Worm (Caenorhabditis elegans) whole organism, L1 larva: ENCODE results near the gene C24H10.3.
A peak's percentile ranks its signal among the peaks of the same experiment; 100 is the strongest.

Experiments
- F16B12.6 ChIP-seq: fragments of 150-350 bp; optimal IDR thresholded peaks from 2 replicates; lab custom pipeline; 2014; ENCODE audit warnings: missing biosample characterization, missing genetic modification characterization
- Y116A8C.19 ChIP-seq: sonication (generic microtip); optimal IDR thresholded peaks from 2 replicates; lab custom pipeline; 2016; ENCODE audit warnings: missing compliant biosample characterization, missing genetic modification characterization, borderline replicate concordance
- aha-1 ChIP-seq: fragments of 150-350 bp; optimal IDR thresholded peaks from 2 replicates; lab custom pipeline; 2014; ENCODE audit warnings: missing biosample characterization, missing genetic modification characterization
- blmp-1 ChIP-seq: fragments of 150-350 bp; optimal IDR thresholded peaks from 2 replicates; lab custom pipeline; 2014; ENCODE audit warnings: missing biosample characterization, missing genetic modification characterization
- ceh-63 ChIP-seq: fragments of 200-800 bp; sonication (Bioruptor generic); optimal IDR thresholded peaks from 2 replicates; lab custom pipeline; 2018; ENCODE audit warnings: mild to moderate bottlenecking, missing genetic modification characterization, missing compliant biosample characterization
- ceh-8 ChIP-seq: fragments of 200-800 bp; sonication (Bioruptor generic); optimal IDR thresholded peaks from 2 replicates; lab custom pipeline; 2018; ENCODE audit warnings: mild to moderate bottlenecking, missing genetic modification characterization, moderate library complexity, missing compliant biosample characterization
- ceh-82 ChIP-seq, 3 experiments: fragments of 150-350 bp in 1 of 3; sonication (generic microtip) in 2 of 3; optimal IDR thresholded peaks; 2 replicates each; lab custom pipeline; 2014 to 2017; ENCODE audit warnings: missing biosample characterization in 3 of 3, missing genetic modification characterization in 3 of 3
- ceh-90 ChIP-seq: sonication (generic microtip); optimal IDR thresholded peaks from 2 replicates; lab custom pipeline; 2016; ENCODE audit warnings: missing genetic modification characterization, missing compliant biosample characterization
- efl-1 ChIP-seq, 4 experiments: fragments of 150-350 bp; optimal IDR thresholded peaks in 3 of 4; peaks in 1 of 4; 1 replicate in 1 of 4; 2 replicates in 3 of 4; lab custom pipeline; 2014; ENCODE audit warnings: missing biosample characterization in 2 of 4, missing genetic modification characterization in 2 of 4, missing genetic modification reagents in 2 of 4
- efl-3 ChIP-seq: fragments of 200-800 bp; sonication (Bioruptor generic); optimal IDR thresholded peaks from 2 replicates; lab custom pipeline; 2018; ENCODE audit warnings: mild to moderate bottlenecking, missing genetic modification characterization, missing compliant biosample characterization
- egl-27 ChIP-seq, 2 experiments: fragments of 150-350 bp in 1 of 2; sonication (generic microtip); optimal IDR thresholded peaks; 3 replicates each; lab custom pipeline; 2017 to 2018; ENCODE audit warnings: missing biosample characterization in 2 of 2, missing genetic modification characterization in 2 of 2, missing genetic modification reagents in 2 of 2
- elt-2 ChIP-seq: sonication (generic microtip); optimal IDR thresholded peaks from 2 replicates; lab custom pipeline; 2016; ENCODE audit warnings: missing genetic modification characterization, mild to moderate bottlenecking, inconsistent platforms, missing compliant biosample characterization, missing genetic modification reagents
- elt-3 ChIP-seq, 6 experiments: fragments of 150-350 bp in 1 of 6; sonication (generic microtip); optimal IDR thresholded peaks; 2 replicates each; lab custom pipeline; 2017 to 2018; ENCODE audit warnings: missing biosample characterization in 6 of 6, missing genetic modification characterization in 6 of 6, inconsistent platforms in 1 of 6
- grh-1 ChIP-seq: fragments of 200-800 bp; sonication (Bioruptor generic); IDR thresholded peaks from 2 replicates; pipeline ENCODE4 v1.3.6; 2022; ENCODE audit warnings: missing genetic modification reagents, missing genetic modification characterization, missing compliant biosample characterization
- irx-1 ChIP-seq: sonication (generic microtip); optimal IDR thresholded peaks from 2 replicates; lab custom pipeline; 2016; ENCODE audit warnings: missing genetic modification characterization, missing compliant biosample characterization
- lin-13 ChIP-seq: fragments of 150-350 bp; optimal IDR thresholded peaks from 2 replicates; lab custom pipeline; 2014; ENCODE audit warnings: missing biosample characterization, missing genetic modification reagents, missing genetic modification characterization
- lin-14 ChIP-seq: fragments of 200-800 bp; sonication (Bioruptor generic); optimal IDR thresholded peaks from 2 replicates; lab custom pipeline; 2018; ENCODE audit warnings: mild to moderate bottlenecking, missing genetic modification characterization, moderate library complexity, missing compliant biosample characterization
- lin-15B ChIP-seq: fragments of 150-350 bp; sonication (generic microtip); optimal IDR thresholded peaks from 3 replicates; lab custom pipeline; 2014; ENCODE audit warnings: missing biosample characterization, missing genetic modification characterization
- lin-35 ChIP-seq, 2 experiments: fragments of 150-350 bp; optimal IDR thresholded peaks; 2 replicates each; lab custom pipeline; 2014; ENCODE audit warnings: missing biosample characterization in 2 of 2, missing genetic modification characterization in 2 of 2, missing genetic modification reagents in 2 of 2
- lir-3 ChIP-seq: sonication (generic microtip); optimal IDR thresholded peaks from 2 replicates; lab custom pipeline; 2016; ENCODE audit warnings: mild to moderate bottlenecking, missing genetic modification characterization, moderate library complexity, missing compliant biosample characterization; ENCODE audit not compliant: poor library complexity
- lsy-2 ChIP-seq, 2 experiments: fragments of 150-350 bp; optimal IDR thresholded peaks; 2 replicates each; lab custom pipeline; 2014; ENCODE audit warnings: missing biosample characterization in 2 of 2, missing genetic modification characterization in 2 of 2
- mdl-1 ChIP-seq, 2 experiments: fragments of 150-350 bp; optimal IDR thresholded peaks; 2 replicates each; lab custom pipeline; 2014 to 2017; ENCODE audit warnings: missing biosample characterization in 2 of 2, missing genetic modification characterization in 2 of 2, inconsistent platforms in 1 of 2
- mep-1 ChIP-seq: fragments of 150-350 bp; optimal IDR thresholded peaks from 2 replicates; lab custom pipeline; 2014; ENCODE audit warnings: missing biosample characterization, missing genetic modification characterization
- nhr-19 ChIP-seq: fragments of 200-800 bp; sonication (Bioruptor generic); conservative IDR thresholded peaks from 2 replicates; pipeline ENCODE4 v1.3.6; 2022; ENCODE audit warnings: missing genetic modification characterization, missing compliant biosample characterization
- nhr-20 ChIP-seq: sonication (generic microtip); optimal IDR thresholded peaks from 2 replicates; lab custom pipeline; 2016; ENCODE audit warnings: mild to moderate bottlenecking, missing genetic modification characterization, missing compliant biosample characterization
- nhr-237 ChIP-seq: fragments of 150-350 bp; optimal IDR thresholded peaks from 2 replicates; lab custom pipeline; 2014; ENCODE audit warnings: missing biosample characterization, missing genetic modification characterization
- nhr-47 ChIP-seq: sonication (generic microtip); optimal IDR thresholded peaks from 2 replicates; lab custom pipeline; 2016; ENCODE audit warnings: mild to moderate bottlenecking, missing genetic modification characterization, moderate library complexity, missing compliant biosample characterization
- nhr-71 ChIP-seq: sonication (generic microtip); optimal IDR thresholded peaks from 2 replicates; lab custom pipeline; 2016; ENCODE audit warnings: mild to moderate bottlenecking, missing genetic modification characterization, moderate library complexity, missing compliant biosample characterization
- nhr-85 ChIP-seq: sonication (generic microtip); peaks from one replicate; lab custom pipeline; 2016; ENCODE audit warnings: missing genetic modification characterization, inconsistent platforms, missing compliant biosample characterization
- nhr-90 ChIP-seq: sonication (generic microtip); optimal IDR thresholded peaks from 2 replicates; lab custom pipeline; 2016; ENCODE audit warnings: mild to moderate bottlenecking, missing genetic modification characterization, missing compliant biosample characterization; ENCODE audit not compliant: poor library complexity
- pag-3 ChIP-seq: sonication (generic microtip); optimal IDR thresholded peaks from 2 replicates; lab custom pipeline; 2017; ENCODE audit warnings: missing genetic modification characterization, mild to moderate bottlenecking, missing compliant biosample characterization, antibody characterized with exemption, borderline replicate concordance; ENCODE audit not compliant: insufficient read depth
- pax-3 ChIP-seq: fragments of 200-800 bp; sonication (Bioruptor generic); optimal IDR thresholded peaks from 2 replicates; lab custom pipeline; 2018; ENCODE audit warnings: mild to moderate bottlenecking, missing genetic modification characterization, moderate library complexity, missing compliant biosample characterization
- rnt-1 ChIP-seq: sonication (generic microtip); optimal IDR thresholded peaks from 2 replicates; lab custom pipeline; 2016; ENCODE audit warnings: mild to moderate bottlenecking, missing genetic modification characterization, moderate library complexity, missing compliant biosample characterization
- snu-23 ChIP-seq: sonication (generic microtip); optimal IDR thresholded peaks from 2 replicates; lab custom pipeline; 2016; ENCODE audit warnings: missing genetic modification characterization, missing compliant biosample characterization
- tbx-2 ChIP-seq: sonication (generic microtip); optimal IDR thresholded peaks from 2 replicates; lab custom pipeline; 2016; ENCODE audit warnings: missing genetic modification characterization, missing compliant biosample characterization
- unc-130 ChIP-seq: fragments of 150-350 bp; optimal IDR thresholded peaks from 2 replicates; lab custom pipeline; 2017; ENCODE audit warnings: missing biosample characterization, missing genetic modification characterization, inconsistent platforms
- unc-86 ChIP-seq: sonication (generic microtip); optimal IDR thresholded peaks from 2 replicates; lab custom pipeline; 2016; ENCODE audit warnings: missing genetic modification characterization, missing compliant biosample characterization
- unc-98 ChIP-seq: fragments of 200-800 bp; sonication (Bioruptor generic); IDR thresholded peaks from 2 replicates; pipeline ENCODE4 v1.3.6; 2022; ENCODE audit warnings: missing genetic modification characterization, missing compliant biosample characterization
- vab-15 ChIP-seq: sonication (generic microtip); optimal IDR thresholded peaks from 2 replicates; lab custom pipeline; 2017; ENCODE audit warnings: missing genotype, mild to moderate bottlenecking, missing genetic modification characterization, missing compliant biosample characterization
- xbp-1 ChIP-seq: sonication (generic microtip); optimal IDR thresholded peaks from 2 replicates; lab custom pipeline; 2016; ENCODE audit warnings: missing genetic modification characterization, missing compliant biosample characterization
- zip-4 ChIP-seq: fragments of 200-800 bp; sonication (Bioruptor generic); optimal IDR thresholded peaks from 2 replicates; lab custom pipeline; 2018; ENCODE audit warnings: mild to moderate bottlenecking, missing genetic modification characterization, moderate library complexity, missing compliant biosample characterization
- ztf-11 ChIP-seq, 2 experiments: sonication (generic microtip); optimal IDR thresholded peaks; 2 replicates each; lab custom pipeline; 2016 to 2017; ENCODE audit warnings: missing genetic modification characterization in 2 of 2, missing biosample characterization in 1 of 2, missing compliant biosample characterization in 1 of 2
- ztf-4 ChIP-seq: fragments of 150-350 bp; optimal IDR thresholded peaks from 2 replicates; lab custom pipeline; 2014; ENCODE audit warnings: missing biosample characterization, missing genetic modification characterization

C24H10.3 gene

DNA sequence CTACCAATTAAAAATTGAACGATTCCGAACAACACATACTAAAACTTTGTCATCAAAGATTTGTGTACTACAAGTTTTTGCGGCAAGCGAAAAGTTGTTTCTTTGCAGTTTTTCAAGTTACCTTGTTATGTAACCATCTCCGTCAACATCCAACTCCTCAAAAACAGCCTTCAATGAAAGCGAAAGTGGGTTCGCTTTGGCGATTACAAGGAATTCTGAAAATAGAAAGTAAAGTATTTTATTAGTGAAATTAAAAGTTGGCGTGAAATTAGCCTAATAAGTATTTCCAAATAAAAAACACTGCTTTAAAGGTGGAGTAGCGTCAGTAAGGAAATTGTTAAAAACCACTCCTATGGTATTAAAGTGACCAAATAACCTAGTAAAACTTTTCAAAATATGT lies 14.7 kb downstream of the C24H10.3 start:
- TF ChIP-seq lin-15B (tag; lab: Kevin White, UChicago) (no peak), blmp-1 (tag; lab: Kevin White, UChicago) (peak; percentile 74), snu-23 (GFP tag; lab: Kevin White, UChicago) (no peak), lin-14 (peak; percentile 40), nhr-85 (tag; lab: Kevin White, UChicago) (peak; percentile 77), nhr-90 (no peak)

DNA sequence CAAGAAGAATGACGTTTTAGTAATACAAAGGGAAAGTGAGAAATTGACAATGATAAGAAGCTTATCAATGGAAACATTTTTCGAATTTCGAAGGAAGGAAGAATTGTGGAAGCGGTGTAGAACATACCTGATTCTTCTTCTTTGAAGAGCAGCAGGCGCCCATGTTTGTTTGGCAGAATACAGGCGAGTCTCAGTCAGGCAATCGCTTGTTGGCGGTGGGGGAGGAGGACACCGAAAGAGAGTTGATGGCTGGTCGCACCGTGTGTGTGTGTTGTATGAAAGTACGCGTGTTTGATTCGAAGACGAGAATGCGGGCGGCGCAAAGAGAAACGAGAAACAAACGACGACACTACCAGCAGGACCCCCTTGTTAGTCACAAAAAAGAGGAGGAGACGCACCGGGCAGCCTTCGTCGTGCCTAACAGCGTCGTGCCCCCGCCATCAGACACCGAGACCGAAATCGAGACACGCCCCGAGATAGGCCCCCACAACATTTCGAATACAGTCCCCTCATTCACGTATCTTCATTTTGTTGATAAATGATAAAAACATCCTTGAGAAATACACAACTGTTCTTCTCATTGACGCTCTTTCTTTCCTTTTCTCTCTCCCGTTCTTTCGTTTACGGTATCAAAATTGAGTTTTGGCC lies 17.0 kb downstream of the C24H10.3 start, which contains the start of gene cal-5:
cal-5 (minus strand) TSS at position 266 of the 648 bp plus-strand sequence.
- TF ChIP-seq lin-13 (GFP tag; lab: Kevin White, UChicago) (no peak), pax-3 (no peak), nhr-20 (tag; lab: Kevin White, UChicago) (peak; percentile 66), nhr-85 (tag; lab: Kevin White, UChicago) (peak; percentile 79), lin-14 (peak; percentile 80), tbx-2 (tag; lab: Kevin White, UChicago) (peak; percentile 37), zip-4 (no peak), elt-3 (tag; optimal IDR thresholded peaks at IDR 0.05; lab: Kevin White, UChicago) (peak in 5 of 6 experiments; percentile 8 to 71 (median 51)), ztf-4 (tag; lab: Kevin White, UChicago) (no peak), blmp-1 (tag; lab: Kevin White, UChicago) (peak; percentile 10), mdl-1 (tag; optimal IDR thresholded peaks at IDR 0.05; lab: Kevin White, UChicago) (peak in 1 of 2 experiments; percentile 52), lir-3 (tag; lab: Kevin White, UChicago) (no peak), grh-1 (GFP tag; lab: Robert Waterston, UW) (0 out of 2 replicates have a peak, but pooled peaks have one; percentile 15), efl-3 (GFP tag; lab: Kevin White, UChicago) (no peak), egl-27 (tag; optimal IDR thresholded peaks at IDR 0.05; lab: Kevin White, UChicago) (no peak), pag-3 (tag; lab: Kevin White, UChicago) (no peak), nhr-90 (peak; percentile 50), nhr-19 (GFP tag; lab: Robert Waterston, UW) (0 out of 2 replicates have a peak, but pooled peaks have one; percentile 10), elt-2 (tag; lab: Kevin White, UChicago) (peak; percentile 66), efl-1 (optimal IDR thresholded peaks at IDR 0.05; lab: Kevin White, UChicago) (no peak), efl-1 (GFP tag; optimal IDR thresholded peaks at IDR 0.05 in 1 of 2; lab: Kevin White, UChicago) (peak in 1 of 2 experiments; percentile 71), lin-15B (tag; lab: Kevin White, UChicago) (no peak), lsy-2 (tag; optimal IDR thresholded peaks at IDR 0.05; lab: Kevin White, UChicago) (peak in 1 of 2 experiments; percentile 6), ceh-90 (tag; lab: Kevin White, UChicago) (no peak), ceh-82 (tag; optimal IDR thresholded peaks at IDR 0.05; lab: Kevin White, UChicago) (peak in 1 of 3 experiments; percentile 2), nhr-237 (tag; lab: Kevin White, UChicago) (peak; percentile 33), nhr-47 (tag; lab: Kevin White, UChicago) (peak; percentile 26), unc-98 (GFP tag; lab: Robert Waterston, UW) (no peak), snu-23 (GFP tag; lab: Kevin White, UChicago) (peak; percentile 44), nhr-71 (peak; percentile 57), Y116A8C.19 (tag; lab: Kevin White, UChicago) (no peak), ceh-8 (GFP tag; lab: Kevin White, UChicago) (no peak)

DNA sequence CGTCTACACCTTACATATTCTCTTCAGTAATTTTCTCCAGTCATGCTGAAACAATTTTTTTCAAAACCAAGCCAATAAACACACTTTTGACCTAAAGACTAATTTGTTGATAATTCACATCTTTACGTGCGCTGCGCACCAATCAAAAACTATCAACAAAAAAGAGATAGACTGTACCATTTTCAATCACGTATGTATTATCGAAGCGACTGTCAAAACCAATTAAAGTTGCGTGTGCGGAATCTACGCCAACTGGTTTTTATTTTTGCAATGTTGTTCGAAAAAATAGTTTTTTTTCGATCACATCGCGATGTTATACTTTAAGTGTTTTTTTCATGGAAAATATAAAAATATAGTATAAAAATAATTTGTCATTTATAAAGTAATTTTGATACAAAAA lies 18.4 kb downstream of the C24H10.3 start:
- TF ChIP-seq ceh-63 (GFP tag; lab: Kevin White, UChicago) (no peak), vab-15 (tag; lab: Kevin White, UChicago) (peak; percentile 40), nhr-90 (peak; percentile 22), irx-1 (tag; lab: Kevin White, UChicago) (no peak), unc-86 (tag; lab: Kevin White, UChicago) (no peak), mdl-1 (tag; optimal IDR thresholded peaks at IDR 0.05; lab: Kevin White, UChicago) (peak in 1 of 2 experiments; percentile 24), grh-1 (GFP tag; lab: Robert Waterston, UW) (peak; percentile 82), lin-14 (peak; percentile 68), mep-1 (tag; lab: Kevin White, UChicago) (peak; percentile 3), snu-23 (GFP tag; lab: Kevin White, UChicago) (peak; percentile 42), tbx-2 (tag; lab: Kevin White, UChicago) (peak; percentile 33), lsy-2 (tag; optimal IDR thresholded peaks at IDR 0.05; lab: Kevin White, UChicago) (peak in 1 of 2 experiments; percentile 51), blmp-1 (tag; lab: Kevin White, UChicago) (peak; percentile 53), nhr-85 (tag; lab: Kevin White, UChicago) (peak; percentile 95), aha-1 (tag; lab: Kevin White, UChicago) (no peak), F16B12.6 (tag; lab: Kevin White, UChicago) (no peak), nhr-71 (peak; percentile 46), elt-3 (tag; optimal IDR thresholded peaks at IDR 0.05; lab: Kevin White, UChicago) (peak in 5 of 6 experiments; percentile 44 to 90 (median 68)), xbp-1 (tag; lab: Kevin White, UChicago) (peak; percentile 2), unc-130 (peak; percentile 27), lin-35 (GFP tag; optimal IDR thresholded peaks at IDR 0.05; lab: Kevin White, UChicago) (peak in 1 of 2 experiments; percentile 12), rnt-1 (no peak), ztf-11 (tag; optimal IDR thresholded peaks at IDR 0.05; lab: Kevin White, UChicago) (no peak), nhr-20 (tag; lab: Kevin White, UChicago) (peak; percentile 62)
